Fruit fly (Drosophila melanogaster) whole organism, prepupa: ENCODE data around the gene olf413.
A peak's percentile ranks its signal among the peaks of the same experiment; 100 is the strongest.

Source experiments
- Blimp-1 ChIP-seq: fragments of 200-800 bp; sonication (Bioruptor generic); optimal IDR thresholded peaks from 3 replicates; lab custom pipeline; 2017; ENCODE audit warnings: missing biosample characterization, missing genetic modification characterization, mild to moderate bottlenecking, moderate library complexity, missing genetic modification reagents
- CG10631 ChIP-seq: fragments of 200-800 bp; sonication (Bioruptor generic); optimal IDR thresholded peaks from 2 replicates; lab custom pipeline; 2016; ENCODE audit warnings: missing biosample characterization, missing genetic modification characterization
- CG10669 ChIP-seq: fragments of 200-800 bp; sonication (Bioruptor generic); optimal IDR thresholded peaks from 3 replicates; lab custom pipeline; 2018; ENCODE audit warnings: missing biosample characterization, mild to moderate bottlenecking, missing genetic modification characterization, moderate library complexity
- CG11294 ChIP-seq: fragments of 200-800 bp; sonication (Bioruptor generic); IDR thresholded peaks from 2 replicates; pipeline ENCODE4 v1.3.6; 2022; ENCODE audit warnings: missing biosample characterization, missing genetic modification characterization
- CG11762 ChIP-seq: fragments of 200-800 bp; sonication (Bioruptor generic); optimal IDR thresholded peaks from 3 replicates; lab custom pipeline; 2016; ENCODE audit warnings: missing biosample characterization, missing genetic modification characterization; ENCODE audit not compliant: insufficient read depth
- CG11902 ChIP-seq: fragments of 200-800 bp; sonication (Bioruptor generic); optimal IDR thresholded peaks from 3 replicates; lab custom pipeline; 2016; ENCODE audit warnings: missing biosample characterization, missing genetic modification characterization
- CG15336 ChIP-seq: fragments of 200-800 bp; sonication (Bioruptor generic); IDR thresholded peaks from 2 replicates; pipeline ENCODE4 v1.3.6; 2022; ENCODE audit warnings: missing biosample characterization, missing genetic modification characterization
- CG1621 ChIP-seq: fragments of 200-800 bp; sonication (Bioruptor generic); optimal IDR thresholded peaks from 3 replicates; lab custom pipeline; 2018; ENCODE audit warnings: missing biosample characterization, mild to moderate bottlenecking, missing genetic modification characterization
- CG16779 ChIP-seq: fragments of 200-800 bp; sonication (Bioruptor generic); optimal IDR thresholded peaks from 3 replicates; lab custom pipeline; 2017; ENCODE audit warnings: missing biosample characterization, mild to moderate bottlenecking, missing genetic modification characterization
- CG3032 ChIP-seq: fragments of 200-800 bp; optimal IDR thresholded peaks from 2 replicates; lab custom pipeline; 2019; ENCODE audit warnings: missing biosample characterization, mild to moderate bottlenecking, missing genetic modification characterization, moderate library complexity
- CG32006 ChIP-seq: fragments of 200-800 bp; sonication (Bioruptor generic); optimal IDR thresholded peaks from 3 replicates; lab custom pipeline; 2017; ENCODE audit warnings: missing biosample characterization, mild to moderate bottlenecking, missing genetic modification characterization
- CG34406 ChIP-seq: fragments of 200-800 bp; sonication (Bioruptor generic); optimal IDR thresholded peaks from 3 replicates; lab custom pipeline; 2016; ENCODE audit warnings: missing biosample characterization, missing genetic modification characterization
- CG3919 ChIP-seq: fragments of 200-800 bp; sonication (Bioruptor generic); optimal IDR thresholded peaks from 3 replicates; lab custom pipeline; 2016; ENCODE audit warnings: missing biosample characterization, missing genetic modification characterization
- CG6163 ChIP-seq: fragments of 200-800 bp; sonication (Bioruptor generic); IDR thresholded peaks from 3 replicates; pipeline ENCODE4 v1.3.6; 2022; ENCODE audit warnings: missing biosample characterization, missing genetic modification characterization
- CG6276 ChIP-seq: fragments of 200-800 bp; sonication (Bioruptor generic); optimal IDR thresholded peaks from 2 replicates; lab custom pipeline; 2017; ENCODE audit warnings: missing biosample characterization, mild to moderate bottlenecking, missing genetic modification characterization
- CG6854 ChIP-seq: fragments of 200-800 bp; sonication (Bioruptor generic); optimal IDR thresholded peaks from 2 replicates; lab custom pipeline; 2017; ENCODE audit warnings: missing biosample characterization, mild to moderate bottlenecking, missing genetic modification characterization
- CG7368 ChIP-seq: fragments of 200-800 bp; sonication (Bioruptor generic); optimal IDR thresholded peaks from 3 replicates; lab custom pipeline; 2016; ENCODE audit warnings: missing biosample characterization, missing genetic modification characterization
- CG8119 ChIP-seq: fragments of 200-800 bp; sonication (Bioruptor generic); IDR thresholded peaks from 3 replicates; pipeline ENCODE4 v1.3.6; 2022; ENCODE audit warnings: missing biosample characterization, missing genetic modification characterization
- CG8319 ChIP-seq: fragments of 200-800 bp; sonication (Bioruptor generic); optimal IDR thresholded peaks from 3 replicates; lab custom pipeline; 2016; ENCODE audit warnings: missing biosample characterization, missing genetic modification characterization
- CG8632 ChIP-seq: fragments of 200-800 bp; sonication (Bioruptor generic); optimal IDR thresholded peaks from 3 replicates; lab custom pipeline; 2016; ENCODE audit warnings: missing biosample characterization, missing genetic modification characterization
- CG9139 ChIP-seq: fragments of 200-800 bp; sonication (Bioruptor generic); optimal IDR thresholded peaks from 3 replicates; lab custom pipeline; 2017; ENCODE audit warnings: missing biosample characterization, mild to moderate bottlenecking, missing genetic modification characterization
- Eip75B ChIP-seq: fragments of 200-800 bp; sonication (Bioruptor generic); optimal IDR thresholded peaks from 3 replicates; lab custom pipeline; 2016; ENCODE audit warnings: missing biosample characterization, missing genetic modification characterization
- Eip78C ChIP-seq: fragments of 200-800 bp; sonication (Bioruptor generic); peaks from one replicate; lab custom pipeline; 2016; ENCODE audit warnings: missing biosample characterization, missing genetic modification characterization
- Eip93F ChIP-seq: fragments of 200-800 bp; sonication (Bioruptor generic); optimal IDR thresholded peaks from 2 replicates; lab custom pipeline; 2016; ENCODE audit warnings: missing biosample characterization, mild to moderate bottlenecking, missing genetic modification characterization
- Ets96B ChIP-seq: fragments of 200-800 bp; optimal IDR thresholded peaks from 2 replicates; lab custom pipeline; 2019; ENCODE audit warnings: missing biosample characterization, mild to moderate bottlenecking, missing genetic modification characterization, moderate library complexity
- Gug ChIP-seq: fragments of 200-800 bp; sonication (Bioruptor generic); IDR thresholded peaks from 2 replicates; pipeline ENCODE4 v1.3.6; 2022; ENCODE audit warnings: missing biosample characterization, missing genetic modification characterization
- Hr38 ChIP-seq: sonication (Bioruptor generic); optimal IDR thresholded peaks from 2 replicates; lab custom pipeline; 2016; ENCODE audit warnings: missing biosample characterization, missing genetic modification characterization
- Hr39 ChIP-seq: fragments of 200-800 bp; sonication (Bioruptor generic); optimal IDR thresholded peaks from 2 replicates; lab custom pipeline; 2016; ENCODE audit warnings: missing biosample characterization, missing genetic modification characterization
- Lpt ChIP-seq: fragments of 200-800 bp; sonication (Bioruptor generic); optimal IDR thresholded peaks from 3 replicates; lab custom pipeline; 2016; ENCODE audit warnings: missing biosample characterization, missing genetic modification characterization
- Met ChIP-seq: fragments of 200-800 bp; sonication (Bioruptor generic); optimal IDR thresholded peaks from 3 replicates; lab custom pipeline; 2016; ENCODE audit warnings: missing biosample characterization, missing genetic modification characterization
- OdsH ChIP-seq: fragments of 200-800 bp; sonication (Bioruptor generic); optimal IDR thresholded peaks from 3 replicates; lab custom pipeline; 2016; ENCODE audit warnings: missing biosample characterization, missing genetic modification characterization
- Smox ChIP-seq: fragments of 200-800 bp; sonication (Bioruptor generic); optimal IDR thresholded peaks from 3 replicates; lab custom pipeline; 2016; ENCODE audit warnings: missing biosample characterization, missing genetic modification characterization
- Sox102F ChIP-seq: fragments of 200-800 bp; sonication (Bioruptor generic); optimal IDR thresholded peaks from 2 replicates; lab custom pipeline; 2016; ENCODE audit warnings: missing biosample characterization, mild to moderate bottlenecking, missing genetic modification characterization
- Sox14 ChIP-seq: fragments of 200-800 bp; sonication (Bioruptor generic); optimal IDR thresholded peaks from 3 replicates; lab custom pipeline; 2016; ENCODE audit warnings: missing biosample characterization, missing genetic modification characterization
- Sox15 ChIP-seq: fragments of 200-800 bp; sonication (Bioruptor generic); optimal IDR thresholded peaks from 3 replicates; lab custom pipeline; 2016; ENCODE audit warnings: missing biosample characterization, missing genetic modification characterization
- achi ChIP-seq: fragments of 200-800 bp; sonication (Bioruptor generic); optimal IDR thresholded peaks from 3 replicates; lab custom pipeline; 2016; ENCODE audit warnings: missing biosample characterization, missing genetic modification characterization
- acj6 ChIP-seq: fragments of 200-800 bp; sonication (Bioruptor generic); optimal IDR thresholded peaks from 3 replicates; lab custom pipeline; 2016; ENCODE audit warnings: missing biosample characterization, missing genetic modification characterization
- cyc ChIP-seq: fragments of 200-800 bp; sonication (Bioruptor generic); optimal IDR thresholded peaks from 3 replicates; lab custom pipeline; 2016; ENCODE audit warnings: missing biosample characterization, missing genetic modification characterization
- dac ChIP-seq: fragments of 200-800 bp; sonication (Bioruptor generic); optimal IDR thresholded peaks from 2 replicates; lab custom pipeline; 2017; ENCODE audit warnings: missing biosample characterization, mild to moderate bottlenecking, missing genetic modification characterization
- dsx ChIP-seq: fragments of 200-800 bp; optimal IDR thresholded peaks from 3 replicates; lab custom pipeline; 2019; ENCODE audit warnings: missing biosample characterization, mild to moderate bottlenecking, missing genetic modification characterization, moderate library complexity; ENCODE audit not compliant: poor library complexity, severe bottlenecking
- eg ChIP-seq: fragments of 200-800 bp; sonication (Bioruptor generic); IDR thresholded peaks from 3 replicates; pipeline ENCODE4 v1.3.6; 2022; ENCODE audit warnings: missing biosample characterization, missing genetic modification characterization
- esn ChIP-seq: fragments of 200-800 bp; sonication (Bioruptor generic); optimal IDR thresholded peaks from 2 replicates; lab custom pipeline; 2016; ENCODE audit warnings: missing biosample characterization, mild to moderate bottlenecking, missing genetic modification characterization, moderate library complexity
- fd59A ChIP-seq: fragments of 200-800 bp; sonication (Bioruptor generic); optimal IDR thresholded peaks from 2 replicates; lab custom pipeline; 2017; ENCODE audit warnings: missing biosample characterization, mild to moderate bottlenecking, missing genetic modification characterization, missing genetic modification reagents
- fkh ChIP-seq: fragments of 200-800 bp; sonication (Bioruptor generic); optimal IDR thresholded peaks from 3 replicates; lab custom pipeline; 2017; ENCODE audit warnings: missing biosample characterization, mild to moderate bottlenecking, missing genetic modification characterization, moderate library complexity
- lz ChIP-seq: fragments of 200-800 bp; sonication (Bioruptor generic); optimal IDR thresholded peaks from 3 replicates; lab custom pipeline; 2016; ENCODE audit warnings: missing biosample characterization, missing genetic modification characterization
- net ChIP-seq: fragments of 200-800 bp; sonication (Bioruptor generic); optimal IDR thresholded peaks from 3 replicates; lab custom pipeline; 2016; ENCODE audit warnings: missing biosample characterization, missing genetic modification characterization
- pdm3 ChIP-seq: fragments of 200-800 bp; sonication (Bioruptor generic); optimal IDR thresholded peaks from 3 replicates; lab custom pipeline; 2016; ENCODE audit warnings: missing biosample characterization, missing genetic modification characterization
- salr ChIP-seq, 2 experiments: fragments of 200-800 bp; sonication (Bioruptor generic); optimal IDR thresholded peaks; 3 replicates each; lab custom pipeline; 2016 to 2018; ENCODE audit warnings: missing biosample characterization in 2 of 2, missing genetic modification characterization in 2 of 2, mild to moderate bottlenecking in 1 of 2
- spab ChIP-seq: fragments of 200-800 bp; sonication (Bioruptor generic); optimal IDR thresholded peaks from 2 replicates; lab custom pipeline; 2017; ENCODE audit warnings: missing biosample characterization, mild to moderate bottlenecking, missing genetic modification characterization, missing genetic modification reagents
- ss ChIP-seq, 2 experiments: fragments of 200-800 bp; sonication (Bioruptor generic); optimal IDR thresholded peaks; 2 replicates in 1 of 2; 3 replicates in 1 of 2; lab custom pipeline; 2017 to 2018; ENCODE audit warnings: mild to moderate bottlenecking in 2 of 2, missing biosample characterization in 2 of 2, missing genetic modification characterization in 2 of 2, moderate library complexity in 1 of 2
- svp ChIP-seq: fragments of 200-800 bp; sonication (Bioruptor generic); peaks from one replicate; lab custom pipeline; 2016; ENCODE audit warnings: missing biosample characterization, missing genetic modification characterization
- topi ChIP-seq: fragments of 200-800 bp; sonication (Bioruptor generic); optimal IDR thresholded peaks from 3 replicates; lab custom pipeline; 2016; ENCODE audit warnings: missing biosample characterization, missing genetic modification characterization
- vri ChIP-seq: fragments of 200-800 bp; sonication (Bioruptor generic); optimal IDR thresholded peaks from 3 replicates; lab custom pipeline; 2016; ENCODE audit warnings: missing biosample characterization, mild to moderate bottlenecking, missing genetic modification characterization

The olf413 gene

DNA sequence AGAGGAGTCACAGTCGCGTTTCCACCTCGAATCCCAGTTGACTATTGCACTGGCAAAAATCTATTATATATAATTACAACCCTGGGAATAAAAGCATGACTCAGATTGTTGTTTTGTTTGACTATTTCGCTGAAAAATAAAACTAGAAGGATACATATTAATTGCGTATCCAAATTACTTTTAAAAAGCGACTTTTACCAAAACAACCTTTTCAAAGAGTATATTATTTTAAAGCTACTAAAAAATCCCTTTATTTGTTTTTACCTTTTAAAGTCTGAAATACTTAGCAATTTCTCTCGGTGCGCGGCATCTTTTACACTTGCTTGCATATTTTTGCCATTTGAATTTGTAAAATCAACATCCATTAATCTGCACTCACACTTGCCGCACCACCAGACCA lies 29.2 kb upstream of the olf413 start:
- TF ChIP-seq Eip75B (peak; percentile 18), CG8119 (GFP tag; lab: Robert Waterston, UW) (peak; percentile 51; the same call in 1 of the 3 replicates), cyc (GFP tag; lab: Kevin White, UChicago) (no peak), CG6276 (GFP tag; lab: Kevin White, UChicago) (peak; percentile 52), net (no peak), salr (GFP tag; optimal IDR thresholded peaks at IDR 0.05; lab: Kevin White, UChicago) (no peak), CG6854 (no peak), fd59A (GFP tag; lab: Kevin White, UChicago) (no peak), eg (GFP tag; lab: Robert Waterston, UW) (no peak), OdsH (GFP tag; lab: Kevin White, UChicago) (peak; percentile 10), CG10631 (GFP tag; lab: Kevin White, UChicago) (peak; percentile 33), vri (GFP tag; lab: Kevin White, UChicago) (no peak), dac (no peak), Smox (no peak), CG11762 (GFP tag; lab: Kevin White, UChicago) (no peak), CG1621 (tag; lab: Kevin White, UChicago) (no peak), Sox102F (GFP tag; lab: Kevin White, UChicago) (no peak), CG34406 (no peak), CG8632 (no peak), CG32006 (GFP tag; lab: Kevin White, UChicago) (peak; percentile 81), Ets96B (tag; lab: Kevin White, UChicago) (peak; percentile 7), Met (GFP tag; lab: Kevin White, UChicago) (no peak), CG6163 (no peak; the same call in 2 of the 3 replicates), esn (GFP tag; lab: Kevin White, UChicago) (no peak), Lpt (GFP tag; lab: Kevin White, UChicago) (no peak), CG11902 (GFP tag; lab: Kevin White, UChicago) (no peak), svp (GFP tag; lab: Kevin White, UChicago) (no peak), CG15336 (GFP tag; lab: Robert Waterston, UW) (peak; percentile 54), fkh (no peak), CG7368 (GFP tag; lab: Kevin White, UChicago) (no peak), ss (GFP tag; optimal IDR thresholded peaks at IDR 0.05; lab: Kevin White, UChicago) (no peak), CG16779 (tag; lab: Kevin White, UChicago) (no peak), CG10669 (GFP tag; lab: Kevin White, UChicago) (peak; percentile 24), Sox15 (GFP tag; lab: Kevin White, UChicago) (no peak), topi (peak; percentile 15), Blimp-1 (GFP tag; lab: Kevin White, UChicago) (no peak), dsx (GFP tag; lab: Kevin White, UChicago) (no peak), Hr39 (GFP tag; lab: Kevin White, UChicago) (no peak), Hr38 (no peak), lz (GFP tag; lab: Kevin White, UChicago) (no peak), CG3032 (tag; lab: Kevin White, UChicago) (peak; percentile 22), pdm3 (GFP tag; lab: Kevin White, UChicago) (peak; percentile 7), CG3919 (peak; percentile 1), CG11294 (GFP tag; lab: Robert Waterston, UW) (no peak), Sox14 (GFP tag; lab: Kevin White, UChicago) (peak; percentile 20), CG9139 (GFP tag; lab: Kevin White, UChicago) (no peak), CG8319 (GFP tag; lab: Kevin White, UChicago) (no peak), Eip78C (GFP tag; lab: Kevin White, UChicago) (peak; percentile 82), spab (GFP tag; lab: Kevin White, UChicago) (no peak), achi (GFP tag; lab: Kevin White, UChicago) (peak; percentile 33), Gug (GFP tag; lab: Robert Waterston, UW) (peak; percentile 29; the same call in 1 of the 2 replicates), Eip93F (no peak), acj6 (peak; percentile 15)
